Worm (Caenorhabditis elegans) whole organism, L3 larva: Measurements from ENCODE around the gene C03H12.1.
A peak's percentile ranks its signal among the peaks of the same experiment; 100 is the strongest.

Experiments
- aly-2 ChIP-seq: fragments of 150-350 bp; optimal IDR thresholded peaks from 2 replicates; lab custom pipeline; 2014; ENCODE audit warnings: missing biosample characterization, missing genetic modification characterization
- fkh-10 ChIP-seq: sonication (generic microtip); optimal IDR thresholded peaks from 2 replicates; lab custom pipeline; 2017; ENCODE audit warnings: missing biosample characterization, missing genetic modification reagents, missing genetic modification characterization
- fos-1 ChIP-seq: fragments of 150-350 bp; optimal IDR thresholded peaks from 2 replicates; lab custom pipeline; 2014; ENCODE audit warnings: missing biosample characterization, missing genetic modification characterization
- nfya-1 ChIP-seq: sonication (generic microtip); optimal IDR thresholded peaks from 2 replicates; lab custom pipeline; 2017; ENCODE audit warnings: missing genetic modification characterization, mild to moderate bottlenecking, missing compliant biosample characterization, antibody characterized with exemption, moderate library complexity; ENCODE audit not compliant: insufficient read depth
- nhr-237 ChIP-seq: fragments of 150-350 bp; optimal IDR thresholded peaks from 2 replicates; lab custom pipeline; 2014; ENCODE audit warnings: missing biosample characterization, missing genetic modification characterization
- nhr-25 ChIP-seq: sonication (generic microtip); optimal IDR thresholded peaks from 2 replicates; lab custom pipeline; 2017; ENCODE audit warnings: missing biosample characterization, missing genetic modification characterization
- pha-4 ChIP-seq: fragments of 150-350 bp; optimal IDR thresholded peaks from 2 replicates; lab custom pipeline; 2014; ENCODE audit warnings: missing biosample characterization, missing genetic modification reagents, missing genetic modification characterization
- sea-2 ChIP-seq: fragments of 150-350 bp; sonication (generic microtip); optimal IDR thresholded peaks from 4 replicates; lab custom pipeline; 2014; ENCODE audit warnings: missing biosample characterization, missing genetic modification reagents, missing genetic modification characterization
- unc-62 ChIP-seq: fragments of 150-350 bp; sonication (generic microtip); optimal IDR thresholded peaks from 4 replicates; lab custom pipeline; 2014; ENCODE audit warnings: missing biosample characterization, missing genetic modification reagents, missing genetic modification characterization

ce11 chrX:15741852-15742251 lies 52.6 kb downstream of the C03H12.1 start:
- peak; percentile 45 for TF ChIP-seq nfya-1 (tag; lab: Kevin White, UChicago)
- no peak for TF ChIP-seq fos-1
- no peak for TF ChIP-seq fkh-10 (GFP tag; lab: Kevin White, UChicago)
- TF ChIP-seq aly-2 = no peak
- TF ChIP-seq pha-4 (tag; lab: Kevin White, UChicago) = peak; percentile 47
- TF ChIP-seq unc-62 (GFP tag; lab: Kevin White, UChicago) = no peak
- no peak for TF ChIP-seq sea-2
- peak; percentile 15 for TF ChIP-seq nhr-25 (tag; lab: Kevin White, UChicago)
- no peak for TF ChIP-seq nhr-237
